Fruit fly (Drosophila melanogaster): ENCODE results near the gene Tom20.

- TF ChIP-seq h (optimal IDR thresholded peaks at IDR 0.05) (no peak), Sin3A (optimal IDR thresholded peaks at IDR 0.05) (no peak), Myc (optimal IDR thresholded peaks at IDR 0.05) (no peak), ttk (optimal IDR thresholded peaks at IDR 0.05) (no peak), psq (optimal IDR thresholded peaks at IDR 0.05) (no peak), insv (optimal IDR thresholded peaks at IDR 0.05) (no peak)
These were observed 49.4 kb upstream of the Tom20 start, which contains the start of gene CG32219 for dm6 chr3L:19951035-19951434.

Data from Kc167 (cell line).